Worm (Caenorhabditis elegans): Measurements from ENCODE around the gene sup-35.
A peak's percentile ranks its signal among the peaks of the same experiment; 100 is the strongest.

DNA sequence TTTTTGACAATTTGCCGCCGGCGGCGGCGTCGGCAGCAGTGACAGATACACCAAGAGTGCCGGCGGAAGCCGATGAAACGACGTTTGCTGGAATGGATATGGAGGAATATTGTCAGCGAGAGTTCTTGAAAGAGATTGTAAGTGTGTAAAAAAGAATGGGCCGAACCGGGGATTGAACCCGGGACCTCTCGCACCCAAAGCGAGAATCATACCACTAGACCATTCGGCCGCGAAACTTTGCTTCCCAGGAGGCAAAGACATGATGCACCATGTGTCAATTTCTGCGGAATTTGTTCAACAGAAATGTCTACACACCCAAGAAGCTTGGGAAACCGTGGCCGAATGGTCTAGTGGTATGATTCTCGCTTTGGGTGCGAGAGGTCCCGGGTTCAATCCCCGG is 52.3 kb downstream of the sup-35 start:
- no peak for TF ChIP-seq nhr-12 (tag; optimal IDR thresholded peaks at IDR 0.05)
- TF ChIP-seq gmeb-1 (tag; optimal IDR thresholded peaks at IDR 0.05) = peak; percentile 84
- TF ChIP-seq F13H6.1 (tag; optimal IDR thresholded peaks at IDR 0.05) = peak; percentile 85
- no peak for TF ChIP-seq ztf-11 (tag; optimal IDR thresholded peaks at IDR 0.05)
- TF ChIP-seq ztf-4 (tag; optimal IDR thresholded peaks at IDR 0.05) = peak; percentile 50
- TF ChIP-seq snpc-4 (tag; optimal IDR thresholded peaks at IDR 0.05) = peak; percentile 79
- no peak for TF ChIP-seq ama-1 (optimal IDR thresholded peaks at IDR 0.05)
- TF ChIP-seq egl-27 (tag; optimal IDR thresholded peaks at IDR 0.05) = peak; percentile 64
- TF ChIP-seq lin-13 (GFP tag; optimal IDR thresholded peaks at IDR 0.05) = peak; percentile 82
- TF ChIP-seq fos-1 (tag; optimal IDR thresholded peaks at IDR 0.05) = peak; percentile 65
- TF ChIP-seq alr-1 (tag; optimal IDR thresholded peaks at IDR 0.05) = no peak
